Worm (Caenorhabditis elegans): ENCODE results near the gene F38A5.8.

The F38A5.8 gene

DNA sequence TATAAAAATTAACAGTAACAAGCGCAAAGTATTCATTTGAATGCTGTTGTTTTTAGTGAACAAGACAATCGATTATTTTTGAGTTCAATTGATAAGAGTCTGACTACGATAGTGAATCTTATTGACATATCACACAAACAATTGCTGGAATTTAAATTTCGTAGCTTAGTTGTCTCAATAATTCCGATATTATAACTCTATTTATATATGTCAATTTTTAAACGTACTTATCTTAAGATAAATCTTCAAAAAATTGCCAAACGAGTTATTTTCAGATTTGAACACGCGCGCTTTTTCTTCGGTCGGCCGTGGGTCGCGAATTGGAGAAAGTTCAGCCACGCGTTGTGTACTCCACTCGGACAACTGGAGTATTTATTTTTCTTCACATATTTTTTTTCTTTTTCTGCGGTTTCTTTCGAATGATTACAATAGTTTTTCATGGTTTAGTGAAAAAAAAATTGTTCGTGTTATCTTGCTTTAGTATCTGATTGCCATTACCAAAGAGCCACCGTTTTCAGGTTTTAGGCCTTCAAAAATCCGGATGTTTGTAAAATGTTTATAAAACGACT, 32.2 kb downstream of the F38A5.8 start, which contains the start of the genes cest-5.1 and C01B10.9 (continued):
- TF ChIP-seq nhr-77 (tag; optimal IDR thresholded peaks at IDR 0.05) (peak; percentile 36), rnt-1 (tag; optimal IDR thresholded peaks at IDR 0.05) (peak; percentile 98), zag-1 (tag; optimal IDR thresholded peaks at IDR 0.05) (no peak), dpl-1 (GFP tag; optimal IDR thresholded peaks at IDR 0.05) (peak; percentile 90 to 95 (median 94)), nhr-90 (tag; optimal IDR thresholded peaks at IDR 0.05; ENCODE audit: poor library complexity) (peak; percentile 91), mef-2 (tag; optimal IDR thresholded peaks at IDR 0.05) (no peak), ceh-63 (GFP tag; optimal IDR thresholded peaks at IDR 0.05) (no peak), lin-15B (tag; optimal IDR thresholded peaks at IDR 0.05) (peak; percentile 62), mep-1 (tag; optimal IDR thresholded peaks at IDR 0.05) (no peak), fkh-10 (GFP tag; optimal IDR thresholded peaks at IDR 0.05) (no peak), efl-3 (GFP tag; optimal IDR thresholded peaks at IDR 0.05) (no peak), sup-37 (GFP tag; optimal IDR thresholded peaks at IDR 0.05) (peak; percentile 30), unc-130 (tag; optimal IDR thresholded peaks at IDR 0.05) (peak; percentile 58), C16A3.4 (tag; optimal IDR thresholded peaks at IDR 0.05) (peak; percentile 66), alr-1 (tag; optimal IDR thresholded peaks at IDR 0.05; ENCODE audit: borderline replicate concordance) (no peak), isw-1 (GFP tag; IDR thresholded peaks at IDR 0.05) (peak; percentile 81), vab-15 (tag; optimal IDR thresholded peaks at IDR 0.05) (peak; percentile 60), pqm-1 (tag; optimal IDR thresholded peaks at IDR 0.05) (no peak), mdl-1 (tag; optimal IDR thresholded peaks at IDR 0.05) (peak in 1 of 2 experiments; percentile 28), dsc-1 (tag; optimal IDR thresholded peaks at IDR 0.05) (peak; percentile 88), unc-98 (GFP tag; IDR thresholded peaks at IDR 0.05) (peak; percentile 83), nhr-11 (tag; optimal IDR thresholded peaks at IDR 0.05) (peak; percentile 3), ets-5 (GFP tag; IDR thresholded peaks at IDR 0.05) (no peak), aly-2 (tag; optimal IDR thresholded peaks at IDR 0.05) (no peak), lin-14 (GFP tag; optimal IDR thresholded peaks at IDR 0.05) (no peak), nhr-28 (tag; optimal IDR thresholded peaks at IDR 0.05) (no peak), nhr-47 (tag; optimal IDR thresholded peaks at IDR 0.05) (peak; percentile 93), jun-1 (tag; optimal IDR thresholded peaks at IDR 0.05) (peak; percentile 52), nhr-84 (tag; optimal IDR thresholded peaks at IDR 0.05) (no peak), ceh-88 (GFP tag; IDR thresholded peaks at IDR 0.05) (peak; percentile 70), nhr-237 (tag; optimal IDR thresholded peaks at IDR 0.05) (no peak), nhr-85 (tag) (peak; percentile 92), swsn-7 (tag; optimal IDR thresholded peaks at IDR 0.05) (peak; percentile 82), unc-62 (GFP tag; optimal IDR thresholded peaks at IDR 0.05) (no peak), lsy-2 (tag; optimal IDR thresholded peaks at IDR 0.05) (peak; percentile 78 to 82), zip-4 (GFP tag; optimal IDR thresholded peaks at IDR 0.05) (peak; percentile 48), ceh-90 (tag; optimal IDR thresholded peaks at IDR 0.05) (peak; percentile 93), C04F5.9 (tag; optimal IDR thresholded peaks at IDR 0.05) (peak; percentile 86), hlh-4 (tag; optimal IDR thresholded peaks at IDR 0.05) (peak; percentile 28), xbp-1 (tag; optimal IDR thresholded peaks at IDR 0.05) (peak; percentile 82), snpc-4 (tag; optimal IDR thresholded peaks at IDR 0.05) (peak; percentile 53), pag-3 (tag; optimal IDR thresholded peaks at IDR 0.05; ENCODE audit: borderline replicate concordance, insufficient read depth) (peak; percentile 12)

DNA sequence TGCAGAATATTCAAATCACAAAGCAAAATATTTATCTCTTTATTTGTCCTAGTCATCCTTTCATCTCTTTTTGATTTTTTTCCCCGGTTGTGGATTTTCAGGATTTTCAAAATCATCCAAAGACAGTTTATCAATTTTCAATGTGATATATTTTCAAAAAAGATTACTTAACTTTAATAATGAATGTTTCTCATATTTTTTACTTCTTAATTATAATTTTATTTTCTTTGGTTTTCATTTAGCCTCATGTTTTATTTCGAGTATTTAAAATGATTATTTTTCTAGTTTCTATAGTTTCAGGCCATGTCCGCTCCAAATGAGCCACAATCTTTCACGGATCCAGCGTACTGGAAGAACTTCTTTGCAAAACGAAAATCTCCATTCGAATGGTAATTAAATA, 35.2 kb downstream of the F38A5.8 start, which contains the start of gene metl-13:
Gene metl-13 (plus strand): TSS at position 301 of the 400 bp plus-strand sequence.
- TF ChIP-seq jun-1 (tag; optimal IDR thresholded peaks at IDR 0.05) (no peak), Y116A8C.19 (tag; optimal IDR thresholded peaks at IDR 0.05; ENCODE audit: borderline replicate concordance) (no peak), ztf-11 (tag; optimal IDR thresholded peaks at IDR 0.05) (no peak), isw-1 (GFP tag; IDR thresholded peaks at IDR 0.05) (no peak)
